Worm (Caenorhabditis elegans): ENCODE results near the gene lgc-17.

ce11 chrX:12162659-12163058, 41.3 kb downstream of the lgc-17 start:
- TF ChIP-seq ama-1 (optimal IDR thresholded peaks at IDR 0.05) (no peak), hmbx-1 (tag; optimal IDR thresholded peaks at IDR 0.05) (no peak), ets-7 (tag; optimal IDR thresholded peaks at IDR 0.05) (no peak), aly-1 (tag; optimal IDR thresholded peaks at IDR 0.05) (no peak), ceh-13 (GFP tag; optimal IDR thresholded peaks at IDR 0.05) (no peak), F13C5.2 (tag; optimal IDR thresholded peaks at IDR 0.05) (no peak), hmg-4 (GFP tag; optimal IDR thresholded peaks at IDR 0.05) (no peak), pes-1 (GFP tag; IDR thresholded peaks at IDR 0.05) (no peak), flt-1 (GFP tag; IDR thresholded peaks at IDR 0.05) (no peak), hnd-1 (tag; optimal IDR thresholded peaks at IDR 0.05) (no peak), tbx-11 (GFP tag; IDR thresholded peaks at IDR 0.05) (no peak), sea-1 (GFP tag; conservative IDR thresholded peaks at IDR 0.05) (no peak), tra-4 (tag; optimal IDR thresholded peaks at IDR 0.05) (no peak), ceh-36 (tag; optimal IDR thresholded peaks at IDR 0.05) (no peak)
